Fruit fly (Drosophila melanogaster): Measurements from ENCODE around the gene tth.

DNA sequence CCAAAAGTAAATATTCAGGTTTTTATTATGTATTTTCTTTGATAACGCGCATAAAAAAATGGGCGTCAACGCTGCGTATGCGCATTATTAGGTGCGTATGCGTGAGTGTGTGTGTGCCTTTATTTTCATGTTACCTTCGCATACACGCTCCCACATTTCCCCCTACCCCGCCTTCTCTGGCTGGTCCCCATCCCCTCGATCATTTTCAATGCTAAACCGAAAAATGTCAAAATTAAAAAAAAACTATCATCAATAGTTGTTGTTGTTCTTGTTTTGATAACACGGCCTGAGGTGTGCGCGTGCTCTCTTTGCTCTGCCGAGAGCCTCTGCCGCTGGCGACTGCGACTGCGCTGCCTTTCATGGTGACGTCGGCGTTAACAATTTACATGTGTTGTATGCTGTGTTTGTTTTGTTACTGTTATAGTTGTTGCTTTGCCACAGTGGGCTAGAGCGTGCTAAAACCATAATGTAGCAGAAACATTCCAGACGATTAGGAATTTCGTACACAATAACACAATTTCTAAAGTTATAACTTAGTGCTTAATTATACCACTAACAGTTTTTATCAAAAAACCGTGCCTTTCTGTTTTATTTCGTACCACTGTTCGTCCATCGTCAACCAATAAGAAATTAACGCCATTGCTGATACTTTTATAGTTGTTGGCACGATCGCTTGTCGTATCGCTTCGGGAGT, 23.8 kb upstream of the tth start:
- no peak for TF ChIP-seq psq (optimal IDR thresholded peaks at IDR 0.05)
- no peak for TF ChIP-seq insv (optimal IDR thresholded peaks at IDR 0.05)
